Worm (Caenorhabditis elegans): ENCODE data around the gene grd-7.

grd-7 gene

ce11 chrX:7291810-7292209 lies 22.5 kb upstream of the grd-7 start, which contains the start of gene lron-7:
lron-7 (plus strand) TSS chrX:7292132.
- TF ChIP-seq crh-2 (tag; optimal IDR thresholded peaks at IDR 0.05), result peak; percentile 38
- TF ChIP-seq fos-1 (tag; optimal IDR thresholded peaks at IDR 0.05), result peak; percentile 40
- no peak for TF ChIP-seq nhr-25 (tag; optimal IDR thresholded peaks at IDR 0.05)
- no peak for TF ChIP-seq ztf-1 (GFP tag; conservative IDR thresholded peaks at IDR 0.05)
- no peak for TF ChIP-seq nhr-23 (tag; optimal IDR thresholded peaks at IDR 0.05)
- no peak for TF ChIP-seq ZK546.5 (tag; optimal IDR thresholded peaks at IDR 0.05)
- no peak for TF ChIP-seq mdl-1 (tag; optimal IDR thresholded peaks at IDR 0.05)
- no peak for TF ChIP-seq ama-1 (optimal IDR thresholded peaks at IDR 0.05)

- peak; percentile 11 for TF ChIP-seq nhr-129 (tag; optimal IDR thresholded peaks at IDR 0.05)
- TF ChIP-seq ama-1 (optimal IDR thresholded peaks at IDR 0.05), result no peak
- TF ChIP-seq F13H6.1 (tag; optimal IDR thresholded peaks at IDR 0.05), result peak; percentile 7
Measured at ce11 chrX:7290859-7291628, 21.8 kb upstream of the grd-7 start.

- no peak for TF ChIP-seq sma-9 (GFP tag; optimal IDR thresholded peaks at IDR 0.05)
- TF ChIP-seq sma-9 (tag; optimal IDR thresholded peaks at IDR 0.05), result no peak
- no peak for TF ChIP-seq snpc-4 (tag; optimal IDR thresholded peaks at IDR 0.05)
- TF ChIP-seq nhr-129 (tag; optimal IDR thresholded peaks at IDR 0.05), result no peak
- no peak for TF ChIP-seq lsy-2 (tag; optimal IDR thresholded peaks at IDR 0.05)
- TF ChIP-seq ztf-4 (tag; optimal IDR thresholded peaks at IDR 0.05), result no peak
- TF ChIP-seq ZK546.5 (tag; optimal IDR thresholded peaks at IDR 0.05), result no peak
- TF ChIP-seq gmeb-1 (tag; optimal IDR thresholded peaks at IDR 0.05), result no peak
- TF ChIP-seq sma-3 (GFP tag; optimal IDR thresholded peaks at IDR 0.05), result no peak
- TF ChIP-seq nhr-12 (tag; optimal IDR thresholded peaks at IDR 0.05), result no peak
- TF ChIP-seq sem-4 (tag; optimal IDR thresholded peaks at IDR 0.05), result no peak
- no peak for TF ChIP-seq unc-55 (GFP tag; optimal IDR thresholded peaks at IDR 0.05)
- no peak for TF ChIP-seq elt-3 (tag; optimal IDR thresholded peaks at IDR 0.05)
- no peak for TF ChIP-seq elt-1 (tag; optimal IDR thresholded peaks at IDR 0.05)
- no peak for TF ChIP-seq nhr-25 (tag; optimal IDR thresholded peaks at IDR 0.05)
- TF ChIP-seq nhr-23 (tag; optimal IDR thresholded peaks at IDR 0.05), result no peak
- TF ChIP-seq nhr-21 (tag; optimal IDR thresholded peaks at IDR 0.05), result no peak
- TF ChIP-seq ceh-16 (tag; optimal IDR thresholded peaks at IDR 0.05), result no peak
Measured at ce11 chrX:7289565-7289964, 20.3 kb upstream of the grd-7 start.

- TF ChIP-seq mdl-1 (tag; optimal IDR thresholded peaks at IDR 0.05) (peak in 1 of 2 experiments; percentile 23), mab-5 (tag; optimal IDR thresholded peaks at IDR 0.05) (peak; percentile 16), egl-27 (tag; optimal IDR thresholded peaks at IDR 0.05) (peak; percentile 62), unc-55 (GFP tag; optimal IDR thresholded peaks at IDR 0.05) (peak; percentile 85), dmd-4 (tag; optimal IDR thresholded peaks at IDR 0.05) (no peak), ztf-1 (GFP tag; conservative IDR thresholded peaks at IDR 0.05) (no peak), fos-1 (tag; optimal IDR thresholded peaks at IDR 0.05) (no peak), unc-39 (tag; optimal IDR thresholded peaks at IDR 0.05) (peak; percentile 82), C34F6.9 (tag; optimal IDR thresholded peaks at IDR 0.05) (peak; percentile 65), skn-1 (tag; optimal IDR thresholded peaks at IDR 0.05) (no peak), zag-1 (tag; optimal IDR thresholded peaks at IDR 0.05) (peak; percentile 87), lin-13 (GFP tag; optimal IDR thresholded peaks at IDR 0.05) (peak; percentile 24), snpc-4 (tag; optimal IDR thresholded peaks at IDR 0.05) (peak; percentile 13), nhr-11 (tag; optimal IDR thresholded peaks at IDR 0.05) (no peak), sma-9 (GFP tag; optimal IDR thresholded peaks at IDR 0.05) (peak; percentile 22), sma-9 (tag; optimal IDR thresholded peaks at IDR 0.05) (no peak), sem-4 (tag; optimal IDR thresholded peaks at IDR 0.05) (peak; percentile 32), nhr-12 (tag; optimal IDR thresholded peaks at IDR 0.05) (no peak), Y55F3AM.14 (GFP tag; optimal IDR thresholded peaks at IDR 0.05) (peak; percentile 49), nhr-6 (tag; optimal IDR thresholded peaks at IDR 0.05) (peak; percentile 52), nhr-10 (tag; optimal IDR thresholded peaks at IDR 0.05) (no peak), F13H6.1 (tag; optimal IDR thresholded peaks at IDR 0.05) (peak; percentile 83), lsy-2 (tag; optimal IDR thresholded peaks at IDR 0.05) (peak in 1 of 2 experiments; percentile 54), crh-2 (tag; optimal IDR thresholded peaks at IDR 0.05) (peak; percentile 68), nhr-129 (tag; optimal IDR thresholded peaks at IDR 0.05) (peak; percentile 67)
Measured at ce11 chrX:7284724-7285184, 15.5 kb upstream of the grd-7 start.
